Worm (Caenorhabditis elegans): ENCODE results near the gene pat-2.

The pat-2 gene

ce11 chrIII:8794793-8795192 is 23.9 kb upstream of the pat-2 start (continued):
- peak; percentile 16 for TF ChIP-seq F10B5.3 (tag; optimal IDR thresholded peaks at IDR 0.05)
- TF ChIP-seq ces-1 (GFP tag; optimal IDR thresholded peaks at IDR 0.05) = no peak
- TF ChIP-seq hlh-30 (tag; optimal IDR thresholded peaks at IDR 0.05; ENCODE audit: insufficient read depth) = peak; percentile 79
- 0 out of 2 replicates have a peak, but pooled peaks have one; percentile 49 for TF ChIP-seq nhr-41 (GFP tag; IDR thresholded peaks at IDR 0.05)
- TF ChIP-seq nhr-11 (tag; optimal IDR thresholded peaks at IDR 0.05) = peak; percentile 36
- TF ChIP-seq F37D6.2 (tag; optimal IDR thresholded peaks at IDR 0.05) = no peak
- TF ChIP-seq fos-1 (tag; optimal IDR thresholded peaks at IDR 0.05) = no peak
- peak; percentile 83 for TF ChIP-seq dmd-6 (GFP tag; IDR thresholded peaks at IDR 0.05)
- TF ChIP-seq aly-2 (tag; optimal IDR thresholded peaks at IDR 0.05) = no peak
- peak; percentile 85 for TF ChIP-seq T26A8.4 (GFP tag; IDR thresholded peaks at IDR 0.05)
- peak; percentile 25 for TF ChIP-seq ztf-7 (tag; optimal IDR thresholded peaks at IDR 0.05)
- TF ChIP-seq nhr-25 (tag; optimal IDR thresholded peaks at IDR 0.05; ENCODE audit: borderline replicate concordance, insufficient read depth) = peak; percentile 89
- no peak for TF ChIP-seq ceh-44 (GFP tag; IDR thresholded peaks at IDR 0.05)
- peak; percentile 12 for TF ChIP-seq nhr-77 (tag; optimal IDR thresholded peaks at IDR 0.05)
- TF ChIP-seq daf-16 (GFP tag; optimal IDR thresholded peaks at IDR 0.05) = no peak
- peak; percentile 53 for TF ChIP-seq daf-16 (tag; optimal IDR thresholded peaks at IDR 0.05)
- 0 out of 2 replicates have a peak, but pooled peaks have one; percentile 8 for TF ChIP-seq php-3 (GFP tag; IDR thresholded peaks at IDR 0.05)
- TF ChIP-seq aha-1 (tag) = peak; percentile 93

ce11 chrIII:8795595-8796141 is 23.0 kb upstream of the pat-2 start:
- TF ChIP-seq zag-1 (tag; optimal IDR thresholded peaks at IDR 0.05) (peak; percentile 78), jun-1 (tag; optimal IDR thresholded peaks at IDR 0.05) (peak; percentile 87), ceh-20 (GFP tag; IDR thresholded peaks at IDR 0.05) (peak; percentile 89), set-16 (GFP tag; IDR thresholded peaks at IDR 0.05) (peak; percentile 84), mep-1 (tag; optimal IDR thresholded peaks at IDR 0.05) (peak; percentile 97), unc-39 (tag; optimal IDR thresholded peaks at IDR 0.05) (no peak), cey-2 (tag; optimal IDR thresholded peaks at IDR 0.05; ENCODE audit: borderline replicate concordance, insufficient read depth) (peak; percentile 71), nhr-6 (tag; optimal IDR thresholded peaks at IDR 0.05) (peak; percentile 84), T20F7.1 (GFP tag; optimal IDR thresholded peaks at IDR 0.05) (peak; percentile 77), mxl-3 (GFP tag; optimal IDR thresholded peaks at IDR 0.05) (peak; percentile 93), daf-19 (GFP tag; conservative IDR thresholded peaks at IDR 0.05) (peak; percentile 80), snpc-4 (tag; optimal IDR thresholded peaks at IDR 0.05) (peak; percentile 38), spr-1 (tag; optimal IDR thresholded peaks at IDR 0.05) (peak; percentile 88), nhr-102 (tag; optimal IDR thresholded peaks at IDR 0.05) (peak; percentile 85), F10B5.3 (tag; optimal IDR thresholded peaks at IDR 0.05) (peak; percentile 81), madf-5 (GFP tag; IDR thresholded peaks at IDR 0.05) (no peak), unc-62 (GFP tag; optimal IDR thresholded peaks at IDR 0.05 in 1 of 2) (peak in 1 of 2 experiments; percentile 100), unc-62 (tag; optimal IDR thresholded peaks at IDR 0.05) (no peak), snpc-1.2 (GFP tag; IDR thresholded peaks at IDR 0.05) (0 out of 2 replicates have a peak, but pooled peaks have one; percentile 12), ztf-7 (tag; optimal IDR thresholded peaks at IDR 0.05) (peak; percentile 88), ztf-11 (tag; optimal IDR thresholded peaks at IDR 0.05) (no peak), rbr-2 (tag; optimal IDR thresholded peaks at IDR 0.05) (peak; percentile 97), daf-12 (tag; optimal IDR thresholded peaks at IDR 0.05) (no peak), nhr-10 (tag; optimal IDR thresholded peaks at IDR 0.05) (peak; percentile 60), dve-1 (tag; optimal IDR thresholded peaks at IDR 0.05; ENCODE audit: insufficient read depth) (peak; percentile 94), egl-43 (GFP tag; IDR thresholded peaks at IDR 0.05) (peak; percentile 94), pqm-1 (tag; optimal IDR thresholded peaks at IDR 0.05) (peak; percentile 54), hmg-1.1 (GFP tag; IDR thresholded peaks at IDR 0.05) (peak; percentile 98), ceh-32 (tag; optimal IDR thresholded peaks at IDR 0.05; ENCODE audit: poor library complexity) (peak; percentile 64), gei-8 (GFP tag; optimal IDR thresholded peaks at IDR 0.05) (peak; percentile 94), ceh-62 (tag; optimal IDR thresholded peaks at IDR 0.05) (no peak), D1046.2 (GFP tag; IDR thresholded peaks at IDR 0.05) (0 out of 2 replicates have a peak, but pooled peaks have one; percentile 56), Y75B8A.6 (GFP tag; IDR thresholded peaks at IDR 0.05) (no peak), lin-39 (tag; optimal IDR thresholded peaks at IDR 0.05) (peak; percentile 53), mdt-29 (GFP tag; IDR thresholded peaks at IDR 0.05) (peak; percentile 56; the same call in 1 of the 2 replicates)

Data from whole organism, L4 larva.